Fruit fly (Drosophila melanogaster) whole organism, embryonic: ENCODE data around the gene TM9SF3.

ENCODE experiments used
- Abd-B ChIP-seq: fragments of 200-800 bp; sonication (Bioruptor generic); optimal IDR thresholded peaks from 2 replicates; lab custom pipeline; 2018; ENCODE audit warnings: missing biosample characterization, mild to moderate bottlenecking, missing genetic modification characterization, moderate library complexity
- Atf-2 ChIP-seq: fragments of 200-800 bp; sonication (Bioruptor generic); optimal IDR thresholded peaks from 2 replicates; lab custom pipeline; 2016; ENCODE audit warnings: missing biosample characterization, missing genetic modification characterization
- Atf3 ChIP-seq: fragments of 200-800 bp; sonication (Bioruptor generic); optimal IDR thresholded peaks from 3 replicates; lab custom pipeline; 2016; ENCODE audit warnings: missing biosample characterization, missing genetic modification characterization
- Blimp-1 ChIP-seq: fragments of 200-800 bp; sonication (Bioruptor generic); optimal IDR thresholded peaks from 3 replicates; lab custom pipeline; 2018; ENCODE audit warnings: missing biosample characterization, missing genetic modification characterization, mild to moderate bottlenecking, moderate library complexity, missing genetic modification reagents
- CG10147 ChIP-seq: fragments of 200-800 bp; sonication (Bioruptor generic); optimal IDR thresholded peaks from 2 replicates; lab custom pipeline; 2019; ENCODE audit warnings: missing biosample characterization, mild to moderate bottlenecking, missing genetic modification characterization, moderate library complexity
- CG10431 ChIP-seq: fragments of 200-800 bp; sonication (Bioruptor generic); optimal IDR thresholded peaks from 3 replicates; lab custom pipeline; 2018; ENCODE audit warnings: missing biosample characterization, mild to moderate bottlenecking, missing genetic modification characterization
- CG10543 ChIP-seq: fragments of 200-800 bp; sonication (Bioruptor generic); optimal IDR thresholded peaks from 3 replicates; lab custom pipeline; 2017; ENCODE audit warnings: missing biosample characterization, mild to moderate bottlenecking, missing genetic modification characterization, moderate library complexity
- CG10979 ChIP-seq: fragments of 200-800 bp; sonication (Bioruptor generic); optimal IDR thresholded peaks from 2 replicates; lab custom pipeline; 2018; ENCODE audit warnings: missing biosample characterization, mild to moderate bottlenecking, missing genetic modification characterization, moderate library complexity
- CG12769 ChIP-seq: fragments of 200-800 bp; sonication (Bioruptor generic); optimal IDR thresholded peaks from 2 replicates; lab custom pipeline; 2019; ENCODE audit warnings: missing biosample characterization, mild to moderate bottlenecking, missing genetic modification characterization, moderate library complexity
- CG12942 ChIP-seq: fragments of 200-800 bp; sonication (Bioruptor generic); optimal IDR thresholded peaks from 3 replicates; lab custom pipeline; 2016; ENCODE audit warnings: missing biosample characterization, missing genetic modification characterization
- CG13296 ChIP-seq: fragments of 200-800 bp; sonication (Bioruptor generic); optimal IDR thresholded peaks from 3 replicates; lab custom pipeline; 2018; ENCODE audit warnings: missing biosample characterization, mild to moderate bottlenecking, missing genetic modification characterization
- CG14441 ChIP-seq: fragments of 200-800 bp; sonication (Bioruptor generic); IDR thresholded peaks from 2 replicates; pipeline ENCODE4 v1.3.6; 2022; ENCODE audit warnings: missing biosample characterization, missing genetic modification characterization
- CG14710 ChIP-seq: fragments of 200-800 bp; sonication (Bioruptor generic); optimal IDR thresholded peaks from 3 replicates; lab custom pipeline; 2019; ENCODE audit warnings: missing biosample characterization, mild to moderate bottlenecking, missing genetic modification characterization, moderate library complexity
- CG15601 ChIP-seq: fragments of 200-800 bp; sonication (Bioruptor generic); optimal IDR thresholded peaks from 3 replicates; lab custom pipeline; 2019; ENCODE audit warnings: missing biosample characterization, mild to moderate bottlenecking, missing genetic modification characterization, moderate library complexity
- CG16813 ChIP-seq: fragments of 200-800 bp; sonication (Bioruptor generic); IDR thresholded peaks from 3 replicates; pipeline ENCODE4 v1.3.6; 2022; ENCODE audit warnings: missing biosample characterization, missing genetic modification characterization; ENCODE audit not compliant: partially characterized antibody
- CG16863 ChIP-seq: fragments of 200-800 bp; sonication (Bioruptor generic); optimal IDR thresholded peaks from 3 replicates; lab custom pipeline; 2016; ENCODE audit warnings: missing biosample characterization, missing genetic modification characterization
- CG17912 ChIP-seq: fragments of 200-800 bp; sonication (Bioruptor generic); optimal IDR thresholded peaks from 2 replicates; lab custom pipeline; 2018; ENCODE audit warnings: missing biosample characterization, mild to moderate bottlenecking, missing genetic modification characterization
- CG2129 ChIP-seq: fragments of 200-800 bp; sonication (Bioruptor generic); IDR thresholded peaks from 2 replicates; pipeline ENCODE4 v1.3.6; 2022; ENCODE audit warnings: missing biosample characterization, missing genetic modification characterization; ENCODE audit not compliant: partially characterized antibody
- CG2875 ChIP-seq: fragments of 200-800 bp; sonication (Bioruptor generic); optimal IDR thresholded peaks from 2 replicates; lab custom pipeline; 2017; ENCODE audit warnings: missing biosample characterization, mild to moderate bottlenecking, missing genetic modification characterization, missing genetic modification reagents
- CG30020 ChIP-seq: fragments of 200-800 bp; optimal IDR thresholded peaks from 2 replicates; lab custom pipeline; 2019; ENCODE audit warnings: missing biosample characterization, mild to moderate bottlenecking, missing genetic modification characterization, moderate library complexity
- CG3163 ChIP-seq: fragments of 200-800 bp; sonication (Bioruptor generic); optimal IDR thresholded peaks from 3 replicates; lab custom pipeline; 2016; ENCODE audit warnings: missing biosample characterization, missing genetic modification characterization
- CG3281 ChIP-seq: fragments of 200-800 bp; sonication (Bioruptor generic); optimal IDR thresholded peaks from 3 replicates; lab custom pipeline; 2017; ENCODE audit warnings: missing biosample characterization, mild to moderate bottlenecking, missing genetic modification characterization
- CG4424 ChIP-seq: fragments of 200-800 bp; sonication (Bioruptor generic); optimal IDR thresholded peaks from 3 replicates; lab custom pipeline; 2016; ENCODE audit warnings: missing biosample characterization, missing genetic modification characterization
- CG4617 ChIP-seq: fragments of 200-800 bp; sonication (Bioruptor generic); optimal IDR thresholded peaks from 3 replicates; lab custom pipeline; 2016; ENCODE audit warnings: missing biosample characterization, missing genetic modification characterization, borderline replicate concordance
- CG6791 ChIP-seq: fragments of 200-800 bp; sonication (Bioruptor generic); IDR thresholded peaks from 3 replicates; pipeline ENCODE4 v1.3.6; 2022; ENCODE audit warnings: missing biosample characterization, missing genetic modification characterization; ENCODE audit not compliant: partially characterized antibody
- CG8359 ChIP-seq: fragments of 200-800 bp; sonication (Bioruptor generic); optimal IDR thresholded peaks from 2 replicates; lab custom pipeline; 2017; ENCODE audit warnings: missing biosample characterization, mild to moderate bottlenecking, missing genetic modification characterization, borderline replicate concordance
- Dbx ChIP-seq: fragments of 200-800 bp; sonication (Bioruptor generic); IDR thresholded peaks from 3 replicates; pipeline ENCODE4 v1.3.6; 2022; ENCODE audit warnings: missing biosample characterization, missing genetic modification characterization
- Deaf1 ChIP-seq: fragments of 200-800 bp; optimal IDR thresholded peaks from 3 replicates; lab custom pipeline; 2019; ENCODE audit warnings: missing biosample characterization, mild to moderate bottlenecking, missing genetic modification characterization, moderate library complexity
- Dek ChIP-seq: fragments of 200-800 bp; sonication (Bioruptor generic); optimal IDR thresholded peaks from 3 replicates; lab custom pipeline; 2019; ENCODE audit warnings: missing biosample characterization, mild to moderate bottlenecking, missing genetic modification characterization, moderate library complexity
- Doc2 ChIP-seq: fragments of 200-800 bp; sonication (Bioruptor generic); IDR thresholded peaks from 2 replicates; pipeline ENCODE4 v1.3.6; 2022; ENCODE audit warnings: missing biosample characterization, missing genetic modification characterization
- H15 ChIP-seq: fragments of 200-800 bp; sonication (Bioruptor generic); IDR thresholded peaks from 3 replicates; pipeline ENCODE4 v1.3.6; 2022; ENCODE audit warnings: missing biosample characterization, missing genetic modification characterization
- HLH4C ChIP-seq: fragments of 200-800 bp; sonication (Bioruptor generic); IDR thresholded peaks from 3 replicates; pipeline ENCODE4 v1.3.6; 2022; ENCODE audit warnings: missing biosample characterization, missing genetic modification characterization; ENCODE audit not compliant: partially characterized antibody
- HmgD ChIP-seq: fragments of 200-800 bp; sonication (Bioruptor generic); optimal IDR thresholded peaks from 3 replicates; lab custom pipeline; 2016; ENCODE audit warnings: missing biosample characterization, missing genetic modification characterization
- Hr39 ChIP-seq: fragments of >200 bp; optimal IDR thresholded peaks from 2 replicates; lab custom pipeline; 2017
- Nf-YB ChIP-seq: fragments of 200-800 bp; sonication (Bioruptor generic); optimal IDR thresholded peaks from 3 replicates; lab custom pipeline; 2019; ENCODE audit warnings: missing biosample characterization, mild to moderate bottlenecking, missing genetic modification characterization, moderate library complexity
- Poxn ChIP-seq: fragments of 200-800 bp; sonication (Bioruptor generic); IDR thresholded peaks from 2 replicates; pipeline ENCODE4 v1.3.6; 2022; ENCODE audit warnings: missing biosample characterization, missing genetic modification characterization
- Usf ChIP-seq: fragments of 200-800 bp; sonication (Bioruptor generic); optimal IDR thresholded peaks from 2 replicates; lab custom pipeline; 2017; ENCODE audit warnings: missing genotype, missing biosample characterization, missing genetic modification characterization
- bcd ChIP-seq: fragments of 200-800 bp; sonication (Bioruptor generic); optimal IDR thresholded peaks from 2 replicates; lab custom pipeline; 2017; ENCODE audit warnings: missing biosample characterization, mild to moderate bottlenecking, missing genetic modification characterization
- bsh ChIP-seq, 2 experiments: fragments of 200-800 bp; sonication (Bioruptor generic); optimal IDR thresholded peaks; 2 replicates each; lab custom pipeline; 2017 to 2018; ENCODE audit warnings: mild to moderate bottlenecking in 2 of 2, missing biosample characterization in 2 of 2, missing genetic modification characterization in 2 of 2, moderate library complexity in 1 of 2
- dm ChIP-seq: fragments of 200-800 bp; sonication (Bioruptor generic); optimal IDR thresholded peaks from 3 replicates; lab custom pipeline; 2016; ENCODE audit warnings: missing biosample characterization, missing genetic modification characterization
- eyg ChIP-seq: fragments of 200-800 bp; sonication (Bioruptor generic); optimal IDR thresholded peaks from 3 replicates; lab custom pipeline; 2016; ENCODE audit warnings: missing biosample characterization, missing genetic modification characterization
- gro ChIP-seq: fragments of 200-800 bp; sonication (Bioruptor generic); optimal IDR thresholded peaks from 2 replicates; lab custom pipeline; 2016; ENCODE audit warnings: missing biosample characterization, missing genetic modification characterization
- jumu ChIP-seq: fragments of 200-800 bp; sonication (Bioruptor generic); optimal IDR thresholded peaks from 3 replicates; lab custom pipeline; 2016; ENCODE audit warnings: missing biosample characterization, missing genetic modification characterization
- knrl ChIP-seq: fragments of 200-800 bp; sonication (Bioruptor generic); IDR thresholded peaks from 3 replicates; pipeline ENCODE4 v1.3.6; 2022; ENCODE audit warnings: missing biosample characterization, missing genetic modification characterization; ENCODE audit not compliant: partially characterized antibody
- mam ChIP-seq: fragments of 200-800 bp; sonication (Bioruptor generic); optimal IDR thresholded peaks from 3 replicates; lab custom pipeline; 2016; ENCODE audit warnings: missing biosample characterization, missing genetic modification characterization
- schlank ChIP-seq: fragments of 200-800 bp; sonication (Bioruptor generic); optimal IDR thresholded peaks from 2 replicates; lab custom pipeline; 2018; ENCODE audit warnings: missing biosample characterization, mild to moderate bottlenecking, missing genetic modification characterization
- sima ChIP-seq: fragments of 200-800 bp; sonication (Bioruptor generic); optimal IDR thresholded peaks from 2 replicates; lab custom pipeline; 2016; ENCODE audit warnings: missing biosample characterization, missing genetic modification characterization
- sqz ChIP-seq: fragments of 200-800 bp; sonication (Bioruptor generic); optimal IDR thresholded peaks from 3 replicates; lab custom pipeline; 2018; ENCODE audit warnings: missing biosample characterization, mild to moderate bottlenecking, missing genetic modification characterization
- tap ChIP-seq: fragments of 200-800 bp; optimal IDR thresholded peaks from 3 replicates; lab custom pipeline; 2019; ENCODE audit warnings: missing biosample characterization, mild to moderate bottlenecking, missing genetic modification characterization, moderate library complexity
- zfh2 ChIP-seq: fragments of 200-800 bp; sonication (Bioruptor generic); optimal IDR thresholded peaks from 2 replicates; lab custom pipeline; 2016; ENCODE audit warnings: missing biosample characterization, missing genetic modification characterization

Gene TM9SF3

DNA sequence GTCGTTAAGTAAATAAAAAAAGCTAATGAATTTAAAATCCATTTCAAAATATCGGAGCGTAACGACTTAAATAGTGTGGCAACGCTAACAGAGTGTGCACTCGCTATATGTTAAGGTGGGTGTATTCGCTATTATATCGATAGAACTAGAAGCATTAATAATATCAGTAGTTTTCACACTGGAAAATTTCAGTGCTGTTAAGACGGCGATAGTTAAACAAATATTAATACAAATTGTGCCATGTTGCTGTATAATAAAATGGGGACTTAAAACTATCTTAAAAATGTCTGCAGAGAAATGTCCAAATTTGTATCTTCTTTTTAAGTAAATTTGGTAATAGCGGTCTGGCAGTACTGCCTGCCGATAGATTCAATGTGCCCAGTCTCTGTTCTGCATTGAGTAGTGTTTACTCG, 20.5 kb downstream of the TM9SF3 start (continued):
- TF ChIP-seq Nf-YB (GFP tag; lab: Kevin White, UChicago) = peak; percentile 46
- TF ChIP-seq CG4617 (GFP tag; lab: Kevin White, UChicago) = peak; percentile 93
- TF ChIP-seq Atf-2 (GFP tag; lab: Kevin White, UChicago) = peak; percentile 78
- peak; percentile 97 for TF ChIP-seq CG14441 (GFP tag; lab: Robert Waterston, UW)
- peak; percentile 73; the same call in 1 of the 2 replicates for TF ChIP-seq Doc2
- peak; percentile 85 for TF ChIP-seq CG12942 (GFP tag; lab: Kevin White, UChicago)
- TF ChIP-seq HmgD (GFP tag; lab: Kevin White, UChicago) = peak; percentile 87
- TF ChIP-seq CG13296 (GFP tag; lab: Kevin White, UChicago) = no peak
- peak; percentile 84 for TF ChIP-seq CG2129 (GFP tag; lab: Robert Waterston, UW)
- peak; percentile 19 for TF ChIP-seq Usf (GFP tag; lab: Kevin White, UChicago)
- TF ChIP-seq gro (GFP tag; lab: Kevin White, UChicago) = peak; percentile 87
- no peak for TF ChIP-seq CG12769 (tag; lab: Kevin White, UChicago)
- TF ChIP-seq CG8359 = no peak
- TF ChIP-seq CG6791 = peak; percentile 77
- TF ChIP-seq mam (GFP tag; lab: Kevin White, UChicago) = peak; percentile 95
- TF ChIP-seq CG3163 (GFP tag; lab: Kevin White, UChicago) = peak; percentile 49
- TF ChIP-seq Dbx = peak; percentile 91
- peak; percentile 51 for TF ChIP-seq tap (tag; lab: Kevin White, UChicago)
- TF ChIP-seq schlank (tag; lab: Kevin White, UChicago) = peak; percentile 63
- peak; percentile 98 for TF ChIP-seq Abd-B
- peak in 1 of 2 experiments; percentile 80 for TF ChIP-seq bsh (GFP tag; optimal IDR thresholded peaks at IDR 0.05; lab: Kevin White, UChicago)
- peak; percentile 70 for TF ChIP-seq CG10979 (tag; lab: Kevin White, UChicago)
- peak; percentile 76 for TF ChIP-seq Poxn
- no peak for TF ChIP-seq CG15601
- TF ChIP-seq CG16813 = peak; percentile 88
- peak; percentile 81 for TF ChIP-seq Atf3 (GFP tag; lab: Kevin White, UChicago)
- TF ChIP-seq CG17912 (GFP tag; lab: Kevin White, UChicago) = peak; percentile 49
- no peak for TF ChIP-seq CG30020 (tag; lab: Kevin White, UChicago)
- TF ChIP-seq knrl (GFP tag; lab: Robert Waterston, UW) = peak; percentile 92
- peak; percentile 74 for TF ChIP-seq HLH4C (GFP tag; lab: Robert Waterston, UW)
- peak; percentile 74 for TF ChIP-seq eyg (GFP tag; lab: Kevin White, UChicago)
- TF ChIP-seq CG4424 (GFP tag; lab: Kevin White, UChicago) = peak; percentile 82
- TF ChIP-seq sima (GFP tag; lab: Kevin White, UChicago) = peak; percentile 51
- TF ChIP-seq zfh2 (GFP tag; lab: Kevin White, UChicago) = peak; percentile 93
- TF ChIP-seq jumu = peak; percentile 88
- peak; percentile 82 for TF ChIP-seq bcd (GFP tag; lab: Kevin White, UChicago)
- TF ChIP-seq CG3281 (GFP tag; lab: Kevin White, UChicago) = no peak
- TF ChIP-seq CG10543 (GFP tag; lab: Kevin White, UChicago) = no peak
- no peak for TF ChIP-seq CG10147 (GFP tag; lab: Kevin White, UChicago)
- TF ChIP-seq H15 (GFP tag; lab: Robert Waterston, UW) = peak; percentile 88
- peak; percentile 27 for TF ChIP-seq CG2875 (GFP tag; lab: Kevin White, UChicago)
- TF ChIP-seq Deaf1 = no peak
- peak; percentile 85 for TF ChIP-seq Dek
- TF ChIP-seq CG10431 (GFP tag; lab: Kevin White, UChicago) = no peak
- TF ChIP-seq CG16863 (GFP tag; lab: Kevin White, UChicago) = peak; percentile 75
- peak; percentile 82 for TF ChIP-seq dm (GFP tag; lab: Kevin White, UChicago)
- TF ChIP-seq sqz (GFP tag; lab: Kevin White, UChicago) = no peak
- peak; percentile 94 for TF ChIP-seq CG14710 (tag; lab: Kevin White, UChicago)
- TF ChIP-seq Blimp-1 (GFP tag; lab: Kevin White, UChicago) = no peak
- no peak for TF ChIP-seq Hr39
